Worm (Caenorhabditis elegans): ENCODE measurements around the gene Y32H12A.6.

- TF ChIP-seq elt-2 (tag; optimal IDR thresholded peaks at IDR 0.05) (no peak), aly-2 (tag; optimal IDR thresholded peaks at IDR 0.05) (no peak), mdl-1 (tag; optimal IDR thresholded peaks at IDR 0.05) (no peak), nhr-12 (tag; optimal IDR thresholded peaks at IDR 0.05) (no peak), pqm-1 (tag; optimal IDR thresholded peaks at IDR 0.05) (no peak), lin-15B (tag; optimal IDR thresholded peaks at IDR 0.05) (no peak), elt-3 (tag; optimal IDR thresholded peaks at IDR 0.05) (no peak)
These were observed 37.6 kb upstream of the Y32H12A.6 start for ce11 chrIII:5419527-5419926.

Measured in whole organism, L3 larva.